Fruit fly (Drosophila melanogaster): ENCODE data around the gene Scsalpha1.

The Scsalpha1 gene

dm6 chr3L:3785002-3785661, 28.9 kb upstream of the Scsalpha1 start (continued):
- peak; percentile 93 for TF ChIP-seq en (GFP tag; optimal IDR thresholded peaks at IDR 0.05)
- TF ChIP-seq B-H1 (GFP tag; IDR thresholded peaks at IDR 0.05) = peak; percentile 96
- peak; percentile 75 for TF ChIP-seq CG18011 (GFP tag; optimal IDR thresholded peaks at IDR 0.05)
- peak; percentile 32; the same call in 1 of the 3 replicates for TF ChIP-seq CG14860 (GFP tag; IDR thresholded peaks at IDR 0.05; ENCODE audit: partially characterized antibody)
- peak; percentile 87 for TF ChIP-seq CG17385 (GFP tag; optimal IDR thresholded peaks at IDR 0.05)
- 0 out of 4 replicates have a peak, but pooled peaks have one; percentile 29 for TF ChIP-seq Dll (GFP tag; IDR thresholded peaks at IDR 0.05; ENCODE audit: partially characterized antibody)
- TF ChIP-seq tgo (GFP tag; IDR thresholded peaks at IDR 0.05) = peak; percentile 97
- TF ChIP-seq Sox100B (GFP tag; optimal IDR thresholded peaks at IDR 0.05) = peak; percentile 72
- TF ChIP-seq CG11560 (tag; IDR thresholded peaks at IDR 0.05) = peak; percentile 86
- peak; percentile 95 for TF ChIP-seq dan (GFP tag; IDR thresholded peaks at IDR 0.05)
- peak; percentile 91 for TF ChIP-seq CG11723 (GFP tag; optimal IDR thresholded peaks at IDR 0.05)
- TF ChIP-seq toy (GFP tag; IDR thresholded peaks at IDR 0.05) = peak; percentile 64; the same call in 1 of the 2 replicates
- peak; percentile 94 for TF ChIP-seq sim (GFP tag; IDR thresholded peaks at IDR 0.05)
- peak; percentile 54 for TF ChIP-seq sug (tag; optimal IDR thresholded peaks at IDR 0.05)
- peak; percentile 72 for TF ChIP-seq Nf-YB (GFP tag; optimal IDR thresholded peaks at IDR 0.05)
- peak in 2 of 3 experiments; percentile 2 to 89 for TF ChIP-seq lola (GFP tag; optimal IDR thresholded peaks at IDR 0.05)
- TF ChIP-seq Dip2 (GFP tag; IDR thresholded peaks at IDR 0.05) = peak; percentile 64
- peak; percentile 39; the same call in 1 of the 2 replicates for TF ChIP-seq sna (GFP tag; IDR thresholded peaks at IDR 0.05; ENCODE audit: partially characterized antibody)
- peak; percentile 67 for TF ChIP-seq fd64A (GFP tag; optimal IDR thresholded peaks at IDR 0.05)
- peak; percentile 93 for TF ChIP-seq CG4730 (GFP tag; IDR thresholded peaks at IDR 0.05)
- TF ChIP-seq CHES-1-like (GFP tag; optimal IDR thresholded peaks at IDR 0.05) = peak; percentile 93
- peak; percentile 82 for TF ChIP-seq Usf (GFP tag; optimal IDR thresholded peaks at IDR 0.05)
- peak; percentile 97 for TF ChIP-seq CG2199 (GFP tag; IDR thresholded peaks at IDR 0.05)
- TF ChIP-seq Rfx (GFP tag; IDR thresholded peaks at IDR 0.05) = peak; percentile 94
- peak; percentile 75 for TF ChIP-seq CG12299 (tag; optimal IDR thresholded peaks at IDR 0.05)
- peak; percentile 78 for TF ChIP-seq CG18476 (GFP tag; optimal IDR thresholded peaks at IDR 0.05)
- TF ChIP-seq CG34224 (GFP tag; IDR thresholded peaks at IDR 0.05; ENCODE audit: partially characterized antibody) = no peak
- TF ChIP-seq CG15269 (tag; optimal IDR thresholded peaks at IDR 0.05) = peak; percentile 94
- peak; percentile 89 for TF ChIP-seq ro (GFP tag; IDR thresholded peaks at IDR 0.05)
- peak; percentile 62 for TF ChIP-seq CG6654 (GFP tag; optimal IDR thresholded peaks at IDR 0.05)
- TF ChIP-seq CG10274 (GFP tag; optimal IDR thresholded peaks at IDR 0.05) = peak; percentile 58
- peak; percentile 63 for TF ChIP-seq CG6683 (GFP tag; optimal IDR thresholded peaks at IDR 0.05)
- peak; percentile 77; the same call in 2 of the 3 replicates for TF ChIP-seq CG6175 (GFP tag; IDR thresholded peaks at IDR 0.05)
- peak; percentile 79 for TF ChIP-seq vfl (GFP tag; optimal IDR thresholded peaks at IDR 0.05)
- TF ChIP-seq CG6854 (GFP tag; optimal IDR thresholded peaks at IDR 0.05) = peak; percentile 68
- TF ChIP-seq odd (GFP tag; optimal IDR thresholded peaks at IDR 0.05) = peak; percentile 87
- TF ChIP-seq eve (GFP tag; optimal IDR thresholded peaks at IDR 0.05) = peak; percentile 96
- peak; percentile 60 for TF ChIP-seq CG15514 (GFP tag; optimal IDR thresholded peaks at IDR 0.05)
- TF ChIP-seq CG16779 (GFP tag; IDR thresholded peaks at IDR 0.05) = peak; percentile 81
- TF ChIP-seq CG12391 (tag; optimal IDR thresholded peaks at IDR 0.05) = peak; percentile 92
- TF ChIP-seq CG7928 (GFP tag; optimal IDR thresholded peaks at IDR 0.05) = peak; percentile 39
- peak; percentile 65 for TF ChIP-seq MTF-1 (GFP tag; optimal IDR thresholded peaks at IDR 0.05; ENCODE audit: borderline replicate concordance)
- TF ChIP-seq grau (tag; optimal IDR thresholded peaks at IDR 0.05) = peak; percentile 92
- peak; percentile 58 for TF ChIP-seq CG7987 (GFP tag; optimal IDR thresholded peaks at IDR 0.05)
- peak; percentile 88 for TF ChIP-seq CG4617 (GFP tag; optimal IDR thresholded peaks at IDR 0.05; ENCODE audit: borderline replicate concordance)
- TF ChIP-seq Xbp1 (GFP tag; optimal IDR thresholded peaks at IDR 0.05) = peak; percentile 96
- TF ChIP-seq CG13775 (GFP tag; optimal IDR thresholded peaks at IDR 0.05) = peak; percentile 89
- TF ChIP-seq Adf1 (GFP tag; IDR thresholded peaks at IDR 0.05) = peak; percentile 63

All from whole organism, embryonic.